Worm (Caenorhabditis elegans): ENCODE data around the gene gap-2.

Gene gap-2

ce11 chrX:9552404-9552803 is 80.1 kb downstream of the gap-2 start:
- TF ChIP-seq F13H6.1 (tag; optimal IDR thresholded peaks at IDR 0.05) (peak; percentile 67), elt-1 (tag; optimal IDR thresholded peaks at IDR 0.05) (no peak), mab-5 (tag; optimal IDR thresholded peaks at IDR 0.05) (no peak), lin-13 (GFP tag; optimal IDR thresholded peaks at IDR 0.05) (peak; percentile 16), sem-4 (tag; optimal IDR thresholded peaks at IDR 0.05) (no peak), mdl-1 (tag; optimal IDR thresholded peaks at IDR 0.05) (peak in 1 of 2 experiments; percentile 17), nhr-10 (tag; optimal IDR thresholded peaks at IDR 0.05) (no peak), elt-3 (tag; optimal IDR thresholded peaks at IDR 0.05) (no peak), Y55F3AM.14 (GFP tag; optimal IDR thresholded peaks at IDR 0.05) (peak; percentile 10), ZK546.5 (tag; optimal IDR thresholded peaks at IDR 0.05) (no peak), fos-1 (tag; optimal IDR thresholded peaks at IDR 0.05) (peak; percentile 38), lsy-2 (tag; optimal IDR thresholded peaks at IDR 0.05) (peak in 1 of 2 experiments; percentile 2), sma-9 (GFP tag; optimal IDR thresholded peaks at IDR 0.05) (peak; percentile 15), sma-9 (tag; optimal IDR thresholded peaks at IDR 0.05) (no peak), nhr-129 (tag; optimal IDR thresholded peaks at IDR 0.05) (peak; percentile 20), nhr-6 (tag; optimal IDR thresholded peaks at IDR 0.05) (no peak), nhr-237 (tag; optimal IDR thresholded peaks at IDR 0.05) (no peak), nhr-25 (tag; optimal IDR thresholded peaks at IDR 0.05) (peak; percentile 53), peb-1 (tag; optimal IDR thresholded peaks at IDR 0.05) (no peak), crh-2 (tag; optimal IDR thresholded peaks at IDR 0.05) (peak; percentile 32), snpc-4 (tag; optimal IDR thresholded peaks at IDR 0.05) (no peak), ama-1 (optimal IDR thresholded peaks at IDR 0.05) (no peak), dmd-4 (tag; optimal IDR thresholded peaks at IDR 0.05) (no peak), C34F6.9 (tag; optimal IDR thresholded peaks at IDR 0.05) (peak; percentile 25), unc-55 (GFP tag; optimal IDR thresholded peaks at IDR 0.05) (no peak), R02D3.7 (tag; optimal IDR thresholded peaks at IDR 0.05) (no peak), unc-39 (tag; optimal IDR thresholded peaks at IDR 0.05) (no peak), unc-62 (GFP tag; optimal IDR thresholded peaks at IDR 0.05) (no peak), sma-3 (GFP tag; optimal IDR thresholded peaks at IDR 0.05) (peak; percentile 36), ztf-11 (tag; optimal IDR thresholded peaks at IDR 0.05) (no peak), gmeb-1 (tag; optimal IDR thresholded peaks at IDR 0.05) (peak; percentile 7), ceh-16 (tag; optimal IDR thresholded peaks at IDR 0.05) (no peak), lin-11 (tag; optimal IDR thresholded peaks at IDR 0.05) (no peak), aly-2 (tag; optimal IDR thresholded peaks at IDR 0.05) (no peak), blmp-1 (tag; optimal IDR thresholded peaks at IDR 0.05; ENCODE audit: insufficient read depth) (peak; percentile 46)

DNA sequence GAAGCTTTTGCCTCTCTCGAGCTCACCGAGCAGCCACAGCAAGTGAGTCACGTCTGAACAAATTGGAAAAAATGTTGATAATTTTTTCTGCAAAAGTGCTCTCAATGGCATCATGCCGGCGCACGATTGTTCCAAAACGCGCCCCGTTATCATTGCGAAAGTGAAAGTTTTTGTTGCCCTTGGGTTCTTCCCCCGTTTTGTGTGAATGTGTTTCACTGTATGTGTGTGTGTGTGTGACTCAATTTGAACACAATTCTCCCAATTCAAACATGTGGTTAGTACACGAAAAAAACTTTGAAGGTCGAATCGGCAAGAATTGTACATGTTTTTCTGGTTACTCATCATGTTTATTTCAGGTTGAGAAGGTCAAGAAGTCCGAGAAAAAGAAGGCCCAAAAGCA is 80.8 kb downstream of the gap-2 start:
- TF ChIP-seq mdl-1 (tag; optimal IDR thresholded peaks at IDR 0.05) (peak in 1 of 2 experiments; percentile 27), Y55F3AM.14 (GFP tag; optimal IDR thresholded peaks at IDR 0.05) (peak; percentile 35), F13H6.1 (tag; optimal IDR thresholded peaks at IDR 0.05) (peak; percentile 3), sma-9 (GFP tag; optimal IDR thresholded peaks at IDR 0.05) (peak; percentile 82), sma-9 (tag; optimal IDR thresholded peaks at IDR 0.05) (no peak), sem-4 (tag; optimal IDR thresholded peaks at IDR 0.05) (peak; percentile 34), unc-55 (GFP tag; optimal IDR thresholded peaks at IDR 0.05) (no peak), blmp-1 (tag; optimal IDR thresholded peaks at IDR 0.05; ENCODE audit: insufficient read depth) (peak; percentile 92), lin-39 (tag; optimal IDR thresholded peaks at IDR 0.05) (no peak), ztf-11 (tag; optimal IDR thresholded peaks at IDR 0.05) (no peak), fos-1 (tag; optimal IDR thresholded peaks at IDR 0.05) (peak; percentile 96), crh-2 (tag; optimal IDR thresholded peaks at IDR 0.05) (peak; percentile 63), sma-3 (GFP tag; optimal IDR thresholded peaks at IDR 0.05) (peak; percentile 71), gmeb-1 (tag; optimal IDR thresholded peaks at IDR 0.05) (peak; percentile 11), ztf-1 (GFP tag; conservative IDR thresholded peaks at IDR 0.05) (no peak), egl-27 (tag; optimal IDR thresholded peaks at IDR 0.05) (peak; percentile 25), nhr-129 (tag; optimal IDR thresholded peaks at IDR 0.05) (peak; percentile 66), nhr-25 (tag; optimal IDR thresholded peaks at IDR 0.05) (peak; percentile 83), nhr-6 (tag; optimal IDR thresholded peaks at IDR 0.05) (peak; percentile 0), lin-13 (GFP tag; optimal IDR thresholded peaks at IDR 0.05) (no peak), ama-1 (optimal IDR thresholded peaks at IDR 0.05) (no peak), mbf-1 (tag; optimal IDR thresholded peaks at IDR 0.05) (no peak), C34F6.9 (tag; optimal IDR thresholded peaks at IDR 0.05) (peak; percentile 22)

DNA sequence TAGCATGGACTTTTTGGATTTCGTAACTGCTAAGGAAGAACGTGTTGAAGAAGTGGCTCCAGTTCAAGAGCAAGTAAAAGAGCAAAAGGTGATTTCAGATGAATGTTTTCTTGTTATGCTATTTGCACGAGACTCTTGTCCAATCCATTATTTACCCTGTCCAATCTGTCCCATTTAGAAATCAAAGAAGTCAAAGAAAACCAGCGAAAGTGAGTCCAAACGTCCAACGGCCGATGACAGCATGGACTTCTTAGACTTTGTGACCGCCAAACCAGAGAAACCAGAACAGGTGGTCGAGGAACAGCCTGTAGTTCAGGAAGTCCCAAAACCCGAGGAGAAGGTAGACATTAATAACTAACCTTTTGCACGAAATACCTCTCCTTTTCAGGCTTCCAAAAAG is 83.0 kb downstream of the gap-2 start:
- no peak for TF ChIP-seq blmp-1 (tag; optimal IDR thresholded peaks at IDR 0.05; ENCODE audit: insufficient read depth)
- no peak for TF ChIP-seq nhr-237 (tag; optimal IDR thresholded peaks at IDR 0.05)
- no peak for TF ChIP-seq ztf-11 (tag; optimal IDR thresholded peaks at IDR 0.05)
- no peak for TF ChIP-seq nhr-23 (tag; optimal IDR thresholded peaks at IDR 0.05)
- no peak for TF ChIP-seq ceh-16 (tag; optimal IDR thresholded peaks at IDR 0.05)
- TF ChIP-seq sma-3 (GFP tag; optimal IDR thresholded peaks at IDR 0.05), result no peak
- TF ChIP-seq ZK546.5 (tag; optimal IDR thresholded peaks at IDR 0.05), result no peak
